Fruit fly (Drosophila melanogaster): Measurements from ENCODE around the gene Chs2.

Chs2 gene

DNA sequence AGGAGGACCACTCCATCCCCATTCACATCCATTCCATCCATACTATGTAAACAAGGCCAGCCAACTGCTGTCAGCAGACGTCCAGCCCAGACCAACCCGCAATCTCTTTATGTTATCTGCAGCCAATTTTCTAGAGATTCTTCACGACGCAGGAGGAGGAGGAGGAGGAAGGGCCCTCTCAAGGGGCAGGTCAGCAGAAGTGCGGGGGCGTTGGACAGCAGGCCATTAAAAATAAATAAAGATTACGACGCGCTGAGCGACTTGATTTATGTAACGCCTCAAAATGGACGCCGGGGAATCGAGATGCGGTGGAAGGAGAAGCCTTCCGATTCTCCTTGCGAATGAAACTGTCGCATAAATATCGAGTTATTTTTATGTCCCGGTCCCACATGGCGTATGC lies 17.6 kb downstream of the Chs2 start:
- TF ChIP-seq jim (GFP tag; optimal IDR thresholded peaks at IDR 0.05) (no peak), Rel (GFP tag; optimal IDR thresholded peaks at IDR 0.05) (no peak), Rel (tag; optimal IDR thresholded peaks at IDR 0.05) (peak; percentile 61), lola (GFP tag; optimal IDR thresholded peaks at IDR 0.05) (no peak), sv (GFP tag; optimal IDR thresholded peaks at IDR 0.05) (no peak), fru (GFP tag; optimal IDR thresholded peaks at IDR 0.05) (no peak)

DNA sequence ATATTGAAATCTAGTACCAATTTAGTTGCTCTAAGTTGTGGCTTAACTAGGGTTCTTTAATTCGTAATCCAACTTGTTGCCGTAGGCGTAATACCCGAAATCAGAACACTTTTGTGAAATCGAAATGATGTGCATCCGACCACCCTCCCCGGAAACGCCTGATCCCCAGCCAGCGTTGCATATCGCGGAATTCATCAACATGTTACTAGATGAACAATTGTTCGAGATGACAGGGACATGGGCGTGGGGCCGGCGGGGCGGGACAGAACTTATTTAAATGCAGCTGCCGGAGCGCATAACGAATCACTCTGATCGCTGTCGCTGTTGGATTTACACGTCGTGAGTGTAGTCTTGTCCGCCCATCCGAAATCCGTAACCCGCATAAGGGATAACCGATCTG lies 22.7 kb downstream of the Chs2 start, which contains the start of gene Act79B:
Gene Act79B, plus strand, starts transcription at position 301 of the 400 bp plus-strand sequence.
- TF ChIP-seq dsf (GFP tag; optimal IDR thresholded peaks at IDR 0.05; ENCODE audit: borderline replicate concordance) = no peak
- TF ChIP-seq Mio (GFP tag; optimal IDR thresholded peaks at IDR 0.05) = no peak
- no peak for TF ChIP-seq CG9705 (GFP tag; optimal IDR thresholded peaks at IDR 0.05)
- TF ChIP-seq foxo (GFP tag; optimal IDR thresholded peaks at IDR 0.05) = no peak
- no peak for TF ChIP-seq br (GFP tag; optimal IDR thresholded peaks at IDR 0.05)
- TF ChIP-seq usp (GFP tag; optimal IDR thresholded peaks at IDR 0.05) = no peak
- no peak for TF ChIP-seq brk (GFP tag; optimal IDR thresholded peaks at IDR 0.05)
- TF ChIP-seq jim (GFP tag; optimal IDR thresholded peaks at IDR 0.05) = no peak
- no peak for TF ChIP-seq CG32264 (GFP tag; optimal IDR thresholded peaks at IDR 0.05)
- no peak for TF ChIP-seq Rel (GFP tag; optimal IDR thresholded peaks at IDR 0.05)
- no peak for TF ChIP-seq Rel (tag; optimal IDR thresholded peaks at IDR 0.05)
- TF ChIP-seq fru (GFP tag; optimal IDR thresholded peaks at IDR 0.05) = no peak
- no peak for TF ChIP-seq Jra (GFP tag; optimal IDR thresholded peaks at IDR 0.05)
- no peak for TF ChIP-seq ey (GFP tag; optimal IDR thresholded peaks at IDR 0.05)
- no peak for TF ChIP-seq OdsH (GFP tag; optimal IDR thresholded peaks at IDR 0.05)
- no peak for TF ChIP-seq Hr83 (GFP tag; optimal IDR thresholded peaks at IDR 0.05; ENCODE audit: poor library complexity, severe bottlenecking)
- no peak for TF ChIP-seq lola (GFP tag; optimal IDR thresholded peaks at IDR 0.05)
- no peak for TF ChIP-seq Vsx2 (GFP tag; optimal IDR thresholded peaks at IDR 0.05; ENCODE audit: partially characterized antibody)
- TF ChIP-seq woc (GFP tag; optimal IDR thresholded peaks at IDR 0.05) = no peak

DNA sequence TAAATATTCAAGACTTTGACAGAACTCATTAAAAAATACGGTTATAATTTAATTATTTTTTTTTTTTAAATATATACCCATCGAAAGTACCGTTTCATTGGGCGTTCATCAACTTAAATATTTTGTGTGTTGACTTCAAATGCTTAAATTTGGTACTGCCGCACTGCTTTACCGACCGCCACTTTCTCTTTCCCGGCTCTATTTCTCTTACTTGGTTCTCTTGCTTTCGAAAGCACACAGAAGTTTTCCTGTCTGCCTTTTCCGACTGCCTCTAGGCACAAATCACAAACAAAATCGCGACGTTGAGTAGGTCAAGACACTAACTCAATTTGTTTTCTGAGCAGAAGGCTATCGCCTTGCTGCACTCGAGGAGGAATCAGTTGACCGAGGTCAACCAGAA lies 31.8 kb downstream of the Chs2 start:
- TF ChIP-seq Vsx2 (GFP tag; optimal IDR thresholded peaks at IDR 0.05; ENCODE audit: partially characterized antibody) = no peak
- no peak for TF ChIP-seq jim (GFP tag; optimal IDR thresholded peaks at IDR 0.05)
- no peak for TF ChIP-seq CG32264 (GFP tag; optimal IDR thresholded peaks at IDR 0.05)
- TF ChIP-seq CrebA (GFP tag; optimal IDR thresholded peaks at IDR 0.05; ENCODE audit: borderline replicate concordance) = no peak
- TF ChIP-seq usp (GFP tag; optimal IDR thresholded peaks at IDR 0.05) = no peak
- TF ChIP-seq Rel (GFP tag; optimal IDR thresholded peaks at IDR 0.05) = no peak
- TF ChIP-seq Rel (tag; optimal IDR thresholded peaks at IDR 0.05) = no peak
- TF ChIP-seq dmrt93B (GFP tag; optimal IDR thresholded peaks at IDR 0.05) = no peak
- TF ChIP-seq HLH106 (tag; optimal IDR thresholded peaks at IDR 0.05) = no peak
- TF ChIP-seq Dfd (GFP tag; optimal IDR thresholded peaks at IDR 0.05) = no peak
- no peak for TF ChIP-seq Sp1 (GFP tag; optimal IDR thresholded peaks at IDR 0.05)
- no peak for TF ChIP-seq ey (GFP tag; optimal IDR thresholded peaks at IDR 0.05)

DNA sequence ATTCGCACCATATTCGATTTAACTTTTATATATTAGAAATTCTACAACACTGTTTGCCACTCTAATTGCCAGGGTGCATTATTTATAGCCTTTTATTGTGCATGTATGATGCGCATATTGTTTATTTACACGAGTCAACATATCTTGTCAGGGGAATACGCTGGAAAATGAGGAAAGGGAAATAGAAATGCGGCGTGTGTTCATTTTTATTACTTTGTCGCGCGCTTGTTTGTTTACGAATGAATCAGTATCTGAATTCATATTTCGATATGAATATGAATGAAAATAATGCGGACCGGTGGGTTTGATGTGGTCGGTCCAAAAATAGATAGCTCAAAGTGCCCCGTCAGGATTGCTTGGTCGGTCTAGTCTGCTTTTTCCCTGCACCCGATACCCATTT lies 43.9 kb downstream of the Chs2 start:
- TF ChIP-seq Myc (optimal IDR thresholded peaks at IDR 0.05) (no peak), tai (GFP tag; optimal IDR thresholded peaks at IDR 0.05) (no peak), lola (GFP tag; optimal IDR thresholded peaks at IDR 0.05) (no peak), sage (GFP tag; optimal IDR thresholded peaks at IDR 0.05) (no peak), brk (GFP tag; optimal IDR thresholded peaks at IDR 0.05) (no peak), Rel (GFP tag; optimal IDR thresholded peaks at IDR 0.05) (no peak), Rel (tag; optimal IDR thresholded peaks at IDR 0.05) (no peak), Hnf4 (GFP tag; optimal IDR thresholded peaks at IDR 0.05) (no peak), Jra (GFP tag; optimal IDR thresholded peaks at IDR 0.05) (no peak), h (GFP tag; optimal IDR thresholded peaks at IDR 0.05) (no peak), Vsx2 (GFP tag; optimal IDR thresholded peaks at IDR 0.05; ENCODE audit: partially characterized antibody) (no peak), GATAd (GFP tag; optimal IDR thresholded peaks at IDR 0.05) (no peak), Hr78 (GFP tag; optimal IDR thresholded peaks at IDR 0.05) (no peak), CrebA (GFP tag; optimal IDR thresholded peaks at IDR 0.05; ENCODE audit: borderline replicate concordance) (no peak), fru (GFP tag; optimal IDR thresholded peaks at IDR 0.05) (no peak), Hr83 (GFP tag; optimal IDR thresholded peaks at IDR 0.05; ENCODE audit: poor library complexity, severe bottlenecking) (no peak)
